Fruit fly (Drosophila melanogaster): ENCODE results near the gene AIF.

Gene AIF

DNA sequence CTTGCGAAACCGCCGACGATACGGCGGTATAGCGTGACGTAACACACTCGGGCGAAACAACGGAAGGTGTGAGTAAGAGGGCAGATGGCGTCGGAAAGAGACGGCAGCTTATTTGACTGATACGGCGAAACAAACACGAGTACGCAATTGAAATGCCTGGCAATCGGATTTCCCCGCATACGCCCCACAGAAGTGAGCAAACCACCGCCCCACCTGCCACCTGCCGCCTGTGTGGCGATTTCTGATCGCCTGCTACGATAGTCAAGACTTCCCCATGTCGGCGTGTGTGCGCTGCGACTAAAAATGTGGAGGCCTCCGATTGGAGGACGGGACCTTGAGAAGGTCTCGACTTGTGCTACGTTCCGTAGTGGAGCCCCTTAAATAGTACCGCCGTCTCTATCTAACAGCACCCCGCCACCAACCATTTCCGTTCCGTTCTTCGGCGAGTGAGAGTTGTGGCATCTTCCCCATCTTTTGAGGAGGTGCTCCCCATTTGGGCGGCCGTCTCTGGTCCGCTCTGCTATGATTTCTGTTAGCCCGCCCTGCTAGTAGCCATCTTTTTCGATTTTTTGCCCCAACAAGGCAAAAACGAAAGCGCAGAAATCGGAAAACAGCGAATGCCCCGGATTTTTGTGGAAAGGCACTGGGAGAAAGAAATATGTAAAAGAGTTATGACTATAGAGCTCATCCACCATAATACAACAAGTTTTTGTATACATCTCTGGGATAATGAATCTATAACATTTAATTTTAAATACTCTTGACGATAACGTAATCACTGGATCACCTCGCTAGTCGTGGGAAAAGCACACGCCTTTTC, 47.3 kb downstream of the AIF start (continued):
- no peak for TF ChIP-seq insv (GFP tag; optimal IDR thresholded peaks at IDR 0.05)
- peak; percentile 56 for TF ChIP-seq CG8281 (tag; optimal IDR thresholded peaks at IDR 0.05)
- TF ChIP-seq org-1 (GFP tag; optimal IDR thresholded peaks at IDR 0.05) = peak; percentile 86
- peak; percentile 81 for TF ChIP-seq NC2β (GFP tag; optimal IDR thresholded peaks at IDR 0.05)
- peak; percentile 86 for TF ChIP-seq CG30431 (GFP tag; optimal IDR thresholded peaks at IDR 0.05)
- TF ChIP-seq lilli (GFP tag; optimal IDR thresholded peaks at IDR 0.05) = peak; percentile 87
- TF ChIP-seq CG8478 (optimal IDR thresholded peaks at IDR 0.05) = peak; percentile 78
- TF ChIP-seq tio (GFP tag; optimal IDR thresholded peaks at IDR 0.05) = peak; percentile 60
- TF ChIP-seq rib (GFP tag; IDR thresholded peaks at IDR 0.05) = no peak
- TF ChIP-seq CG13624 (GFP tag; optimal IDR thresholded peaks at IDR 0.05) = peak; percentile 81
- TF ChIP-seq pb (GFP tag; optimal IDR thresholded peaks at IDR 0.05) = peak; percentile 72
- TF ChIP-seq fd3F (GFP tag; optimal IDR thresholded peaks at IDR 0.05) = peak; percentile 46
- TF ChIP-seq CG8089 (GFP tag; optimal IDR thresholded peaks at IDR 0.05) = peak; percentile 87
- TF ChIP-seq disco-r (GFP tag; optimal IDR thresholded peaks at IDR 0.05) = peak; percentile 59
- peak; percentile 45 for TF ChIP-seq CG8290 (GFP tag; optimal IDR thresholded peaks at IDR 0.05)
- peak; percentile 4 to 88 for TF ChIP-seq CG8290 (tag; optimal IDR thresholded peaks at IDR 0.05)
- peak; percentile 25 for TF ChIP-seq CG15696 (tag; optimal IDR thresholded peaks at IDR 0.05)
- TF ChIP-seq ERR (GFP tag; optimal IDR thresholded peaks at IDR 0.05) = peak; percentile 73
- TF ChIP-seq vfl (GFP tag; optimal IDR thresholded peaks at IDR 0.05) = peak; percentile 72
- TF ChIP-seq Vsx1 (GFP tag; optimal IDR thresholded peaks at IDR 0.05) = peak; percentile 57
- no peak for TF ChIP-seq ap (GFP tag; IDR thresholded peaks at IDR 0.05)
- TF ChIP-seq CG1024 (GFP tag; IDR thresholded peaks at IDR 0.05) = no peak
- peak; percentile 51 for TF ChIP-seq CG12744 (GFP tag; optimal IDR thresholded peaks at IDR 0.05)
- peak; percentile 60 for TF ChIP-seq MTF-1 (GFP tag; optimal IDR thresholded peaks at IDR 0.05; ENCODE audit: borderline replicate concordance)
- peak; percentile 86 for TF ChIP-seq gsb-n (tag; optimal IDR thresholded peaks at IDR 0.05)
- TF ChIP-seq oc (tag; optimal IDR thresholded peaks at IDR 0.05) = peak; percentile 88
- peak; percentile 86 for TF ChIP-seq Ssrp (tag; optimal IDR thresholded peaks at IDR 0.05)
- no peak for TF ChIP-seq ro (GFP tag; IDR thresholded peaks at IDR 0.05)
- TF ChIP-seq slp2 (GFP tag; optimal IDR thresholded peaks at IDR 0.05) = peak; percentile 78
- TF ChIP-seq CG17328 (GFP tag; IDR thresholded peaks at IDR 0.05) = no peak
- peak; percentile 88 for TF ChIP-seq CG8944 (GFP tag; optimal IDR thresholded peaks at IDR 0.05)
- TF ChIP-seq Dad (GFP tag; optimal IDR thresholded peaks at IDR 0.05) = peak; percentile 90
- TF ChIP-seq grau (tag; optimal IDR thresholded peaks at IDR 0.05) = peak; percentile 83
- TF ChIP-seq D19B (GFP tag; optimal IDR thresholded peaks at IDR 0.05) = peak; percentile 63
- no peak for TF ChIP-seq CG3847 (GFP tag; IDR thresholded peaks at IDR 0.05)
- TF ChIP-seq CG10274 (GFP tag; optimal IDR thresholded peaks at IDR 0.05) = peak; percentile 50
- TF ChIP-seq MBD-R2 (GFP tag; IDR thresholded peaks at IDR 0.05) = no peak
- peak; percentile 88 for TF ChIP-seq CG10209 (GFP tag; optimal IDR thresholded peaks at IDR 0.05)
- peak; percentile 89 for TF ChIP-seq ind (GFP tag; optimal IDR thresholded peaks at IDR 0.05)
- peak; percentile 78 for TF ChIP-seq Fer3 (tag; optimal IDR thresholded peaks at IDR 0.05)
- peak; percentile 90 for TF ChIP-seq cwo (GFP tag; optimal IDR thresholded peaks at IDR 0.05)
- peak; percentile 78 for TF ChIP-seq CG9876 (GFP tag; optimal IDR thresholded peaks at IDR 0.05)
- TF ChIP-seq caup (GFP tag; optimal IDR thresholded peaks at IDR 0.05; ENCODE audit: severe bottlenecking) = peak; percentile 75
- TF ChIP-seq gcm2 (GFP tag; optimal IDR thresholded peaks at IDR 0.05) = peak; percentile 75
- TF ChIP-seq odd (GFP tag; optimal IDR thresholded peaks at IDR 0.05) = peak; percentile 43
- peak; percentile 31 for TF ChIP-seq Neu2 (GFP tag; optimal IDR thresholded peaks at IDR 0.05; ENCODE audit: borderline replicate concordance)
- peak; percentile 44 for TF ChIP-seq HmgD (GFP tag; optimal IDR thresholded peaks at IDR 0.05)
- peak; percentile 72 for TF ChIP-seq run (tag; optimal IDR thresholded peaks at IDR 0.05)
- peak; percentile 53 for TF ChIP-seq CG6765 (GFP tag; optimal IDR thresholded peaks at IDR 0.05)
- peak; percentile 91 to 98 for TF ChIP-seq Pdp1 (GFP tag; optimal IDR thresholded peaks at IDR 0.05)
